Worm (Caenorhabditis elegans) whole organism, L4/young adult: ENCODE results near the gene ZC404.16.

Experiments
- W03F9.2 ChIP-seq: fragments of 150-350 bp; optimal IDR thresholded peaks from 2 replicates; lab custom pipeline; 2014; ENCODE audit warnings: missing biosample characterization, missing genetic modification characterization
- dao-5 ChIP-seq: sonication (generic microtip); optimal IDR thresholded peaks from 2 replicates; lab custom pipeline; 2016; ENCODE audit warnings: missing genotype, missing genetic modification characterization, moderate library complexity, missing compliant biosample characterization
- him-1 ChIP-seq: sonication (generic microtip); optimal IDR thresholded peaks from 2 replicates; lab custom pipeline; 2016; ENCODE audit warnings: missing genotype, missing genetic modification reagents, missing genetic modification characterization, missing compliant biosample characterization

The ZC404.16 gene

DNA sequence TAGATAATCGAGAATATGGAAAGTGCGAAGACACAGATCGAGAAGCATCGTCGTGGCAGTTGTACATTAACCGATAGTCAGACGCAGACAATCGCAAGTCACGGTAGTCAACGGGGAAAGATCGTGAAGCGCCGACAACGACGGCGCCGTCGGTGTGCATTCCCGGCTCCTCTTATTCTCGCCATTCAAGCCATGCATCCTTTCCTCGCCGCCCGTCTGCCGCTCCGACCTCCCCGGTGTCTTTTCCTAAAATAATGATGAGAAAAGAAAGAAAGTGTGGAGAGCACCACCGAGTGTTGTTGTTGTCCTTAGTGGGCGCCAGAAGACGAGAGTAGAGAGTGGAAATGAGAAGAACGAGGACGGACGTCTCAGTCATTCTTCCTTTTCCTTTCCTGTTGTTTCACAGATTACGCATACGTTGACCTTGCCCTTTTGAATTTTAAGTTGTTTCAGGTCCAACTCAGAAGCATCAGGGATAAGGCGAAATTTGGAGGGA is 20.2 kb upstream of the ZC404.16 start, which contains the start of gene ZC404.1:
TSS of gene ZC404.1 (plus strand) at position 446 of the 496 bp plus-strand sequence.
- TF ChIP-seq dao-5: no peak
- no peak for TF ChIP-seq him-1
- no peak for TF ChIP-seq W03F9.2 (tag; lab: Kevin White, UChicago)

DNA sequence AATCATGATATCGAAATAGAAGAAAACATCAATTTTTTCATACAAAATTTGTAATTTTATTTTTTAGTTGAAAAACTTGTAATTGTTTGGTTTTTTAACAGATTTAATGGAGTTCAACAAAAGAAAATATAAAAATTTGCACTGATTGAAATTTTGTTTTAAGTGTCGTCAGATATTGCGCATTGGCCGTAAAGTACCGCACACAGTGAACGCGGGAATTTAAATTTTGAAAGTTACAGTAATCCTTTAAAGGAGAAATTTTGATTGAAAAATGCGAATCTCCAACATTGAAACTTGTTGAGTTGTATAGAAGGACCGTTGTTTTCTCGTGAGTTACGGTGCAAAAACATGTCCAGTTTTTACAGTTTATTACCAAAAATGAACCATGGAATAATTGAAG is 19.3 kb upstream of the ZC404.16 start:
- TF ChIP-seq W03F9.2 (tag; lab: Kevin White, UChicago) (no peak), dao-5 (no peak), him-1 (no peak)

DNA sequence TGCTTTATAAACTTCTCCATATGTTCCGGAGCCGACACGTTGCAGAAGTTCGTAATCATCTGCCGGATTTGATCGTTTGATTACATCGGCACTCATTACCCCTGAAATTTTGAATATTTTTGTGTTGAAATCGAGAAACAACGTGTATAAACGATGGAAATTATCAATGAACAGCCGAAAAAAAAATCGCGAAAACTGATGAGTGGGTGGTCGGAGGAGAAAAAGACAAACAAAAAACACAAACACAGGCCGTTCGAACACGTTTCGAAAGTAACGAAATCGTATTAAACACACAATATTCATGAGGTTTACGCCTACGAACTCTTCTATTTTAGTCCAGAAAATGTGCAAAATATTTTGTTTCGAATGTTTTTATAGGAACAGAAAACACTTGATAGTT is 18.9 kb upstream of the ZC404.16 start, which contains the start of gene gck-2:
TSS of gene gck-2 (minus strand) at position 101 of the 400 bp plus-strand sequence.
- TF ChIP-seq W03F9.2 (tag; lab: Kevin White, UChicago) (no peak), dao-5 (no peak), him-1 (no peak)

DNA sequence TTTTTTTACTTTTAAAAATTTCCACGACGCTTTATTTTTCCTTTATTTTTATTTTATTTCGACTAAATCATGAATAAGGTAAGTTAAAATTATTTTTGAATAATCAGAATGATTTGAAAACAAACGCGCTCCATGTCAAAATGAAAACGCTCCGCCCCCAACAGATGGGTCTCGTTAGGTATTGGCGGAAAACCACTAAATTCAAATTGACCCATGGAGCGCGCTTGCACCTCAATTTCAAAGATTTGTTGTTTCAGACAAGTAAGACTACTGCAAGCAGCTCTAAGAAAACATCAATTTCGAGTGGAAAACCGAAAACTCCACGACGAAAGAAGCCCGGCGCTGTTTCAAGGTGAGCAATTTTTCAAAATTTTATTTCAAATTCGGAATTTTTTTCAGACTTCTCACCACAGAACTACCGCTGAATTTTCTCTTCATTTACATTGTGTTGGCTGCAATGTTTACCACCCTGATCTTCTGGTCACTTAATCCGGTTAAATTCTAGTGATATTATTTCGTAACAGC is 14.3 kb upstream of the ZC404.16 start, which contains the start of gene ZC404.2:
TSS of gene ZC404.2 (plus strand) at position 47 of the 525 bp plus-strand sequence.
- TF ChIP-seq dao-5 (no peak), W03F9.2 (tag; lab: Kevin White, UChicago) (no peak), him-1 (no peak)

- peak; percentile 48 for TF ChIP-seq him-1
- TF ChIP-seq W03F9.2 (tag; lab: Kevin White, UChicago): peak; percentile 75
- TF ChIP-seq dao-5: no peak
Measured at ce11 chrV:6784853-6785492, 11.3 kb upstream of the ZC404.16 start, which contains the start of the genes spn-4 and spe-39. spn-4 (minus strand) TSS chrV:6784903. spe-39 (plus strand) TSS chrV:6785451.

DNA sequence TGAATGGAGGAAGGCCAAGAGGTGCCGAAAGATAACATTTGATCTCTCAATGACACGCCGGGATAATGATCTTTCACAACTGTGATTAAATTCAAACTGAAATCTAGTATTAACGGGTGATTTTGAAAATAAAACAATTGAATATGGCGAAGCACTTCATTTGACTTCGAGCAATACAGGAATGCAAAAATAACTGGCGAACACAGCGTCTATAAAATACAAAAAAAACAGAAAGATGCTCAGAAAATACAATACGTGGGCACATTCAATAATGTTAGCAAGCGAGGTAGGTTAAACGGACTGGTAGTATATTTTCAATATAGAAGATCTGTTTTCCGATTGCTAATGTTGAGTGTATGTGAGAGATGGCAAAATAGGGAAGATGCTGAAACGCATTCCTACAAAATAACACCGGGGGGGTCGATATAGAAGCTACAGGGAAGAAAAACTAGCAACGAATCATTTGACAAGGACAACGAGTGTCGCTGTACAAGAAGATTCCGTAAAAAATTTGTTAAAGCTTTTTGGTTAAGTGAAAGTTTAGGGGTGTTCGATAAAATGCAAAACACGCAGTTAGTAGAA is 9.5 kb upstream of the ZC404.16 start:
- no peak for TF ChIP-seq W03F9.2 (tag; lab: Kevin White, UChicago)

DNA sequence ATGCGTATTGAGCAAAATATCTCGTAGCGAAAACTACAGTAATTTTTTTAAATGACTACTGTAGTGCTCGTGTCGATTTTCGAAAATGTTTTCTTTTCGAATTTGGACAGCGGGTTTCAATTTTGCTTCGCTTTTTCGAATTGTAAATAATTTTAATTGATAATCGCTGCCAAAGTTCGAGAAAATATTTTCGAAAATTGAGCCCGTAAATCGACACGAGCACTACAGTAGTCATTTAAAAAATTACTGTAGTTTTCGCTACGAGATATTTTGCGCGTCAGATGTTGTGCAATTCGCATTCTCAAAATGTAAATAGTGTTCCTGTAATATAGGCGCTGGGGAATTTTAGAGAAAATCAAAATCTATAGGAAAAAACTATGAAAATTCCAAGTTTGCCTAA is 8.6 kb upstream of the ZC404.16 start:
- TF ChIP-seq him-1: no peak
- TF ChIP-seq W03F9.2 (tag; lab: Kevin White, UChicago): no peak
- no peak for TF ChIP-seq dao-5

DNA sequence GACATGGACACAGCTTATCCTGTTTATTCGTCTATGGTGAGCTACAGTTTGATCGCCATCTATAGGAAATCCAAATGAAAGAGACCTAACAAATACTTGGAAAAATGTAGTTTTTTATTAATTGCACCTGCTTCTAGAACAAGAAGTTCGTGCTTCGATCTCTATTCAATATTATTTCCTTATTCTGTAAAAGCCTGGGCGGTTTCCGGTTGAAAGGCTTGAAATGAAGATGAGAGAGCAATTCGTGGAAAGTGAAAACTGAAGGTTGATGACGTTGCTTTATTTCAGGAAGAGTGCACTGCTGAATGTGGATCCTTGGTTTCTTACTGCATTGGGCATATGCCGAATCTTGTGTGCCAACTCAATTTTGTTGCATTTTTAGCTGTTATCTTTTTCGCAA is 7.0 kb upstream of the ZC404.16 start:
- TF ChIP-seq dao-5 (no peak), W03F9.2 (tag; lab: Kevin White, UChicago) (no peak), him-1 (no peak)

ce11 chrV:6780166-6780565 is 6.5 kb upstream of the ZC404.16 start, which contains the start of gene ZC404.15:
ZC404.15 (plus strand) TSS chrV:6780466.
- TF ChIP-seq him-1 (no peak), dao-5 (no peak), W03F9.2 (tag; lab: Kevin White, UChicago) (no peak)

ce11 chrV:6778457-6778856 is 4.8 kb upstream of the ZC404.16 start:
- TF ChIP-seq W03F9.2 (tag; lab: Kevin White, UChicago): no peak
- TF ChIP-seq him-1: no peak
- no peak for TF ChIP-seq dao-5

DNA sequence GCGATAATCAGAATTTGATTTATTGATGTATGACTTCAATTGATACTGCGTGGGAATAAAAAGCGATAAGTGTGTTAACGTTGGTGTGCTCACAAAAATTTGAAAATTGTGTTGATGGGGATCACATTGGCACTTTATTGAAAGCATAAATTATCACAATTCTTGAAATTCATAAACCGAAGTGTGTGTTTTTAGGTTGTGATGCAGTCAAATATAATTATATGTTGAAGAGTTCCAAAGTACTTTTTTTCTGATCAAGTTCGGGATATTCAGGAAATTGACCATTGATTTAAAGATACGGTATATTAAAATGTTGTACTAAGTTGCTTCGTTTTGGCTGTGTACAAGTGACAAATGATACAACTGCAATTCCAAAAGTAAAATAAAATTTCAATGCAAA is 2.1 kb upstream of the ZC404.16 start, which contains the start of gene srh-28:
TSS of gene srh-28 (minus strand) at position 101 of the 400 bp plus-strand sequence.
- TF ChIP-seq W03F9.2 (tag; lab: Kevin White, UChicago) (no peak), him-1 (no peak), dao-5 (no peak)

ce11 chrV:6771645-6772044 is 2.0 kb downstream of the ZC404.16 start, which contains the start of gene srh-30:
srh-30 (minus strand) TSS chrV:6771745.
- TF ChIP-seq dao-5: no peak
- TF ChIP-seq W03F9.2 (tag; lab: Kevin White, UChicago): no peak
- no peak for TF ChIP-seq him-1

DNA sequence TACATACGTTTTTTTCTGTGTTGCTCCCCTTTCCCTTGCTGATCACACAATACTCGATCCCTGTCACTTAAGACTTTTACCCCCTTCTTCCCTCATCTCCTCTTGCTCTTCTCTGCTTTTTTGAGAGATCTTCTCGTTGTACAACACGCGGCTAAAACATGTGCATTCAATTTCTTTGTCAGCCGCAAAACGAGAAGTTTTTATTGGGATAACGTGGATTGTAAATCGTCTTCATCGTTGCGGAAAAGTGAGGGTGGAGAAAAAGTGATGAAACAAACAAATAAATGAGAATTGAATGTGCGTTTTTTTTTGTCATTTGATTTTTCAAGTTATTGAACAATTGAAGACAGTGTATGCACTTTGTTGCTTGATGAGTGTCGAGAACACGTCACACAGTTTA is 4.2 kb downstream of the ZC404.16 start:
- TF ChIP-seq him-1 (no peak), W03F9.2 (tag; lab: Kevin White, UChicago) (no peak), dao-5 (no peak)

- TF ChIP-seq W03F9.2 (tag; lab: Kevin White, UChicago) (no peak), dao-5 (no peak), him-1 (no peak)
Measured at ce11 chrV:6768452-6768929, 5.1 kb downstream of the ZC404.16 start, which contains the start of the genes T25F10.1 and clik-1. T25F10.1 (plus strand) TSS chrV:6768502. clik-1 (minus strand) TSS chrV:6768732.
